Fruit fly (Drosophila melanogaster) whole organism, embryonic: ENCODE data around the gene da.

ENCODE experiments used
- Awh ChIP-seq: fragments of 200-800 bp; sonication (Bioruptor generic); IDR thresholded peaks from 2 replicates; pipeline ENCODE4, ENCODE4 v1.3.6; 2022; ENCODE audit warnings: missing biosample characterization, missing genetic modification characterization
- BEAF-32 ChIP-seq: fragments of 200-800 bp; sonication (Bioruptor generic); optimal IDR thresholded peaks from 3 replicates; lab custom pipeline; 2017; ENCODE audit warnings: missing biosample characterization, missing genetic modification characterization, mild to moderate bottlenecking, moderate library complexity, missing genetic modification reagents
- Bgb ChIP-seq: fragments of 200-800 bp; sonication (Bioruptor generic); IDR thresholded peaks from 2 replicates; pipeline ENCODE4 v1.3.6; 2022; ENCODE audit warnings: missing biosample characterization, missing genetic modification characterization; ENCODE audit not compliant: partially characterized antibody
- CG11560 ChIP-seq: fragments of 200-800 bp; sonication (Bioruptor generic); IDR thresholded peaks from 3 replicates; pipeline ENCODE4 v1.3.6; 2022; ENCODE audit warnings: missing biosample characterization, missing genetic modification characterization
- CG11696 ChIP-seq: fragments of 200-800 bp; sonication (Bioruptor generic); IDR thresholded peaks from 2 replicates; pipeline ENCODE4 v1.3.6; 2022; ENCODE audit warnings: missing biosample characterization, missing genetic modification characterization
- CG1233 ChIP-seq: fragments of 200-800 bp; sonication (Bioruptor generic); optimal IDR thresholded peaks from 4 replicates; lab custom pipeline; 2018; ENCODE audit warnings: missing biosample characterization, mild to moderate bottlenecking, missing genetic modification characterization
- CG15601 ChIP-seq: fragments of 200-800 bp; sonication (Bioruptor generic); optimal IDR thresholded peaks from 3 replicates; lab custom pipeline; 2019; ENCODE audit warnings: missing biosample characterization, mild to moderate bottlenecking, missing genetic modification characterization, moderate library complexity
- CG16813 ChIP-seq: fragments of 200-800 bp; sonication (Bioruptor generic); IDR thresholded peaks from 3 replicates; pipeline ENCODE4 v1.3.6; 2022; ENCODE audit warnings: missing biosample characterization, missing genetic modification characterization; ENCODE audit not compliant: partially characterized antibody
- CG17361 ChIP-seq: fragments of 200-800 bp; sonication (Bioruptor generic); IDR thresholded peaks from 3 replicates; pipeline ENCODE4 v1.3.6; 2022; ENCODE audit warnings: missing biosample characterization, missing genetic modification characterization
- CG17612 ChIP-seq: fragments of 200-800 bp; sonication (Bioruptor generic); IDR thresholded peaks from 2 replicates; pipeline ENCODE4 v1.3.6; 2022; ENCODE audit warnings: missing biosample characterization, missing genetic modification characterization
- CG17802 ChIP-seq: fragments of 200-800 bp; sonication (Bioruptor generic); optimal IDR thresholded peaks from 2 replicates; lab custom pipeline; 2018; ENCODE audit warnings: missing biosample characterization, mild to moderate bottlenecking, missing genetic modification characterization, moderate library complexity
- CG34224 ChIP-seq: fragments of 200-800 bp; sonication (Bioruptor generic); IDR thresholded peaks from 3 replicates; pipeline ENCODE4 v1.3.6; 2022; ENCODE audit warnings: missing biosample characterization, missing genetic modification characterization; ENCODE audit not compliant: partially characterized antibody
- CG4328 ChIP-seq: fragments of 200-800 bp; sonication (Bioruptor generic); optimal IDR thresholded peaks from 3 replicates; lab custom pipeline; 2017; ENCODE audit warnings: missing biosample characterization, missing genetic modification reagents, missing genetic modification characterization
- CG4820 ChIP-seq: fragments of 200-800 bp; sonication (Bioruptor generic); optimal IDR thresholded peaks from 3 replicates; lab custom pipeline; 2016; ENCODE audit warnings: missing biosample characterization, missing genetic modification characterization
- CG6254 ChIP-seq: fragments of 200-800 bp; sonication (Bioruptor generic); optimal IDR thresholded peaks from 3 replicates; lab custom pipeline; 2017; ENCODE audit warnings: mild to moderate bottlenecking, missing biosample characterization, missing genetic modification reagents, missing genetic modification characterization
- CG6813 ChIP-seq: fragments of 200-800 bp; sonication (Bioruptor generic); optimal IDR thresholded peaks from 2 replicates; lab custom pipeline; 2017; ENCODE audit warnings: missing biosample characterization, missing genetic modification characterization, mild to moderate bottlenecking, moderate library complexity, missing genetic modification reagents
- CG7745 ChIP-seq: fragments of 200-800 bp; sonication (Bioruptor generic); optimal IDR thresholded peaks from 2 replicates; lab custom pipeline; 2018; ENCODE audit warnings: missing biosample characterization, mild to moderate bottlenecking, missing genetic modification characterization, moderate library complexity
- CG7786 ChIP-seq: fragments of 200-800 bp; sonication (Bioruptor generic); optimal IDR thresholded peaks from 2 replicates; lab custom pipeline; 2016; ENCODE audit warnings: missing biosample characterization, missing genetic modification characterization
- CG8290 ChIP-seq, 3 experiments: fragments of 200-800 bp; sonication (Bioruptor generic); optimal IDR thresholded peaks; 2 replicates each; lab custom pipeline; 2016 to 2019; ENCODE audit warnings: missing biosample characterization in 3 of 3, missing genetic modification characterization in 3 of 3, mild to moderate bottlenecking in 2 of 3, moderate library complexity in 1 of 3
- Chrac-16 ChIP-seq: fragments of 200-800 bp; sonication (Bioruptor generic); optimal IDR thresholded peaks from 3 replicates; lab custom pipeline; 2016; ENCODE audit warnings: missing biosample characterization, missing genetic modification characterization
- Dp ChIP-seq: fragments of 200-800 bp; sonication (Bioruptor generic); optimal IDR thresholded peaks from 2 replicates; lab custom pipeline; 2018; ENCODE audit warnings: missing biosample characterization, mild to moderate bottlenecking, missing genetic modification characterization, moderate library complexity
- Dref ChIP-seq: fragments of 200-800 bp; sonication (Bioruptor generic); IDR thresholded peaks from 2 replicates; pipeline ENCODE4 v1.3.6; 2022; ENCODE audit warnings: missing biosample characterization, missing genetic modification characterization
- E2f2 ChIP-seq: fragments of 200-800 bp; sonication (Bioruptor generic); IDR thresholded peaks from 2 replicates; pipeline ENCODE4 v1.3.6; 2022; ENCODE audit warnings: missing biosample characterization, missing genetic modification characterization
- Fer1 ChIP-seq: fragments of 200-800 bp; sonication (Bioruptor generic); optimal IDR thresholded peaks from 2 replicates; lab custom pipeline; 2017; ENCODE audit warnings: missing biosample characterization, mild to moderate bottlenecking, missing genetic modification characterization
- HmgZ ChIP-seq: fragments of 200-800 bp; sonication (Bioruptor generic); optimal IDR thresholded peaks from 2 replicates; lab custom pipeline; 2018; ENCODE audit warnings: missing biosample characterization, mild to moderate bottlenecking, missing genetic modification characterization
- Lhr ChIP-seq: fragments of 200-800 bp; sonication (Bioruptor generic); optimal IDR thresholded peaks from 3 replicates; lab custom pipeline; 2017; ENCODE audit warnings: mild to moderate bottlenecking, missing biosample characterization, missing genetic modification reagents, missing genetic modification characterization
- MESR4 ChIP-seq: fragments of 200-800 bp; sonication (Bioruptor generic); optimal IDR thresholded peaks from 2 replicates; lab custom pipeline; 2018; ENCODE audit warnings: missing biosample characterization, mild to moderate bottlenecking, missing genetic modification characterization, moderate library complexity
- MTF-1 ChIP-seq: fragments of 200-800 bp; sonication (Bioruptor generic); optimal IDR thresholded peaks from 2 replicates; lab custom pipeline; 2018; ENCODE audit warnings: missing biosample characterization, mild to moderate bottlenecking, missing genetic modification characterization, borderline replicate concordance
- Mad ChIP-seq: fragments of 200-800 bp; sonication (Bioruptor generic); optimal IDR thresholded peaks from 2 replicates; lab custom pipeline; 2016; ENCODE audit warnings: missing biosample characterization, missing genetic modification characterization
- Myb ChIP-seq: fragments of 200-800 bp; sonication (Bioruptor generic); optimal IDR thresholded peaks from 2 replicates; lab custom pipeline; 2016; ENCODE audit warnings: missing biosample characterization, missing genetic modification characterization
- Sin3A ChIP-seq: fragments of >200 bp; optimal IDR thresholded peaks from 2 replicates; lab custom pipeline; 2018
- Sox100B ChIP-seq: fragments of 200-800 bp; sonication (Bioruptor generic); optimal IDR thresholded peaks from 3 replicates; lab custom pipeline; 2018; ENCODE audit warnings: missing biosample characterization, mild to moderate bottlenecking, missing genetic modification characterization
- ash1 ChIP-seq: fragments of 200-800 bp; sonication (Bioruptor generic); optimal IDR thresholded peaks from 2 replicates; lab custom pipeline; 2018; ENCODE audit warnings: missing biosample characterization, mild to moderate bottlenecking, missing genetic modification characterization
- chn ChIP-seq: fragments of 200-800 bp; sonication (Bioruptor generic); optimal IDR thresholded peaks from 2 replicates; lab custom pipeline; 2016; ENCODE audit warnings: missing biosample characterization, missing genetic modification characterization
- dati ChIP-seq: fragments of 200-800 bp; sonication (Bioruptor generic); IDR thresholded peaks from 2 replicates; pipeline ENCODE4 v1.3.6; 2022; ENCODE audit warnings: missing biosample characterization, missing genetic modification characterization
- dpn ChIP-seq, 2 experiments: fragments of 200-800 bp; sonication (Bioruptor generic); optimal IDR thresholded peaks; 3 replicates each; lab custom pipeline; 2016; ENCODE audit warnings: missing biosample characterization in 2 of 2, missing genetic modification characterization in 2 of 2
- emc ChIP-seq: fragments of 200-800 bp; sonication (Bioruptor generic); optimal IDR thresholded peaks from 2 replicates; lab custom pipeline; 2016; ENCODE audit warnings: missing biosample characterization, missing genetic modification characterization
- fd64A ChIP-seq: fragments of 200-800 bp; sonication (Bioruptor generic); optimal IDR thresholded peaks from 3 replicates; lab custom pipeline; 2018; ENCODE audit warnings: missing biosample characterization, mild to moderate bottlenecking, missing genetic modification characterization
- ham ChIP-seq: fragments of 200-800 bp; sonication (Bioruptor generic); IDR thresholded peaks from 2 replicates; pipeline ENCODE4 v1.3.6; 2022; ENCODE audit warnings: missing biosample characterization, missing genetic modification characterization
- pfk ChIP-seq: fragments of 200-800 bp; sonication (Bioruptor generic); optimal IDR thresholded peaks from 2 replicates; lab custom pipeline; 2018; ENCODE audit warnings: missing biosample characterization, mild to moderate bottlenecking, missing genetic modification characterization, moderate library complexity
- phol ChIP-seq: fragments of 200-800 bp; sonication (Bioruptor generic); optimal IDR thresholded peaks from 3 replicates; lab custom pipeline; 2018; ENCODE audit warnings: missing biosample characterization, mild to moderate bottlenecking, missing genetic modification characterization, moderate library complexity
- stwl ChIP-seq: fragments of 200-800 bp; sonication (Bioruptor generic); optimal IDR thresholded peaks from 3 replicates; lab custom pipeline; 2018; ENCODE audit warnings: missing biosample characterization, mild to moderate bottlenecking, missing genetic modification characterization, moderate library complexity
- tap ChIP-seq: fragments of 200-800 bp; optimal IDR thresholded peaks from 3 replicates; lab custom pipeline; 2019; ENCODE audit warnings: missing biosample characterization, mild to moderate bottlenecking, missing genetic modification characterization, moderate library complexity
- trem ChIP-seq: fragments of 200-800 bp; optimal IDR thresholded peaks from 3 replicates; lab custom pipeline; 2019; ENCODE audit warnings: missing biosample characterization, mild to moderate bottlenecking, missing genetic modification characterization, moderate library complexity
- vnd ChIP-seq: fragments of 200-800 bp; sonication (Bioruptor generic); IDR thresholded peaks from 3 replicates; pipeline ENCODE4 v1.3.6; 2022; ENCODE audit warnings: missing biosample characterization, missing genetic modification characterization; ENCODE audit not compliant: partially characterized antibody
- zfh2 ChIP-seq: fragments of 200-800 bp; sonication (Bioruptor generic); optimal IDR thresholded peaks from 2 replicates; lab custom pipeline; 2016; ENCODE audit warnings: missing biosample characterization, missing genetic modification characterization

da gene

dm6 chr2L:10379865-10380264 lies 8.0 kb upstream of the da start, which contains the start of gene gny (continued):
- no peak for TF ChIP-seq CG17612 (GFP tag; lab: Robert Waterston, UW)
- peak; percentile 2 for TF ChIP-seq Sin3A (lab: Kevin White, UChicago)
- TF ChIP-seq phol (tag; lab: Kevin White, UChicago), result peak; percentile 9
- TF ChIP-seq emc (GFP tag; lab: Kevin White, UChicago), result no peak
- TF ChIP-seq CG34224 (GFP tag; lab: Robert Waterston, UW), result no peak
- peak; percentile 43 for TF ChIP-seq BEAF-32
- no peak for TF ChIP-seq CG15601 (tag; lab: Kevin White, UChicago)
- no peak for TF ChIP-seq CG6813 (GFP tag; lab: Kevin White, UChicago)
- no peak for TF ChIP-seq MESR4
- peak; percentile 82 for TF ChIP-seq Myb (GFP tag; lab: Kevin White, UChicago)
- TF ChIP-seq CG17361 (GFP tag; lab: Robert Waterston, UW), result no peak
- TF ChIP-seq Fer1 (GFP tag; lab: Kevin White, UChicago), result no peak
- TF ChIP-seq dpn (GFP tag; optimal IDR thresholded peaks at IDR 0.05; lab: Kevin White, UChicago), result no peak
- no peak for TF ChIP-seq Chrac-16 (GFP tag; lab: Kevin White, UChicago)
- no peak for TF ChIP-seq fd64A (GFP tag; lab: Kevin White, UChicago)
- no peak for TF ChIP-seq CG11696
- TF ChIP-seq CG4328 (GFP tag; lab: Kevin White, UChicago), result no peak
- TF ChIP-seq Awh (GFP tag; lab: Robert Waterston, UW), result no peak
- peak; percentile 74 for TF ChIP-seq Dp
- TF ChIP-seq CG6254 (GFP tag; lab: Kevin White, UChicago), result no peak
- peak; percentile 24 for TF ChIP-seq trem (tag; lab: Kevin White, UChicago)
- peak; percentile 85 for TF ChIP-seq Dref (GFP tag; lab: Robert Waterston, UW)
- TF ChIP-seq Sox100B (GFP tag; lab: Kevin White, UChicago), result no peak
- no peak for TF ChIP-seq zfh2
- TF ChIP-seq ash1 (GFP tag; lab: Kevin White, UChicago), result no peak
- TF ChIP-seq CG1233 (GFP tag; lab: Kevin White, UChicago), result no peak
- TF ChIP-seq Mad (GFP tag; lab: Kevin White, UChicago), result no peak
- TF ChIP-seq stwl (tag; lab: Kevin White, UChicago), result peak; percentile 42
- TF ChIP-seq vnd (GFP tag; lab: Robert Waterston, UW), result no peak
- TF ChIP-seq chn (GFP tag; lab: Kevin White, UChicago), result no peak
- TF ChIP-seq CG4820 (GFP tag; lab: Kevin White, UChicago), result no peak
- peak; percentile 39; the same call in 2 of the 3 replicates for TF ChIP-seq CG16813 (GFP tag; lab: Robert Waterston, UW)
- peak; percentile 37 for TF ChIP-seq CG17802 (tag; lab: Kevin White, UChicago)
- TF ChIP-seq ham, result no peak
- TF ChIP-seq pfk (GFP tag; lab: Kevin White, UChicago), result peak; percentile 97
- TF ChIP-seq CG7745 (tag; lab: Kevin White, UChicago), result no peak
- TF ChIP-seq Lhr, result peak; percentile 15
- TF ChIP-seq CG11560, result no peak
- TF ChIP-seq tap, result no peak
- TF ChIP-seq HmgZ (tag; lab: Kevin White, UChicago), result peak; percentile 32
- TF ChIP-seq E2f2, result peak; percentile 77
- TF ChIP-seq MTF-1, result no peak
- no peak for TF ChIP-seq dati (GFP tag; lab: Robert Waterston, UW)
- TF ChIP-seq Bgb, result peak; percentile 38; the same call in 1 of the 2 replicates
- TF ChIP-seq CG8290 (GFP tag; optimal IDR thresholded peaks at IDR 0.05; lab: Kevin White, UChicago), result no peak
- TF ChIP-seq CG8290 (tag; optimal IDR thresholded peaks at IDR 0.05; lab: Kevin White, UChicago), result peak in 1 of 2 experiments; percentile 61
- TF ChIP-seq CG7786 (GFP tag; lab: Kevin White, UChicago), result no peak
